Worm (Caenorhabditis elegans) whole organism, L2 larva: ENCODE data around the gene ZK632.12.
A peak's percentile ranks its signal among the peaks of the same experiment; 100 is the strongest.

Experiments
- C34F6.9 ChIP-seq: fragments of 150-350 bp; optimal IDR thresholded peaks from 2 replicates; lab custom pipeline; 2014; ENCODE audit warnings: missing biosample characterization, missing genetic modification characterization
- F13H6.1 ChIP-seq: sonication (generic microtip); optimal IDR thresholded peaks from 2 replicates; lab custom pipeline; 2016; ENCODE audit warnings: missing genetic modification characterization, missing compliant biosample characterization
- R02D3.7 ChIP-seq: fragments of 150-350 bp; optimal IDR thresholded peaks from 2 replicates; lab custom pipeline; 2014; ENCODE audit warnings: missing biosample characterization, missing genetic modification characterization
- aly-2 ChIP-seq: fragments of 150-350 bp; optimal IDR thresholded peaks from 2 replicates; lab custom pipeline; 2014; ENCODE audit warnings: missing biosample characterization, missing genetic modification characterization
- ama-1 ChIP-seq: fragments of 150-350 bp; optimal IDR thresholded peaks from 2 replicates; lab custom pipeline; 2018; ENCODE audit warnings: inconsistent platforms
- blmp-1 ChIP-seq: sonication (generic microtip); optimal IDR thresholded peaks from 2 replicates; lab custom pipeline; 2017; ENCODE audit warnings: missing genetic modification characterization, mild to moderate bottlenecking, missing compliant biosample characterization, antibody characterized with exemption, moderate library complexity; ENCODE audit not compliant: insufficient read depth
- ceh-82 ChIP-seq: fragments of 150-350 bp; optimal IDR thresholded peaks from 2 replicates; lab custom pipeline; 2014; ENCODE audit warnings: missing biosample characterization, missing genetic modification characterization
- crh-2 ChIP-seq: sonication (generic microtip); optimal IDR thresholded peaks from 2 replicates; lab custom pipeline; 2017; ENCODE audit warnings: missing biosample characterization, missing genetic modification characterization
- dmd-4 ChIP-seq: sonication (generic microtip); optimal IDR thresholded peaks from 2 replicates; lab custom pipeline; 2017; ENCODE audit warnings: missing biosample characterization, missing genetic modification characterization
- egl-27 ChIP-seq: sonication (generic microtip); optimal IDR thresholded peaks from 3 replicates; lab custom pipeline; 2017; ENCODE audit warnings: missing biosample characterization, missing genetic modification reagents, missing genetic modification characterization
- elt-3 ChIP-seq: sonication (generic microtip); optimal IDR thresholded peaks from 2 replicates; lab custom pipeline; 2017; ENCODE audit warnings: missing biosample characterization, missing genetic modification characterization
- fos-1 ChIP-seq: fragments of 150-350 bp; optimal IDR thresholded peaks from 2 replicates; lab custom pipeline; 2014; ENCODE audit warnings: missing biosample characterization, missing genetic modification characterization
- gmeb-1 ChIP-seq: fragments of 150-350 bp; optimal IDR thresholded peaks from 2 replicates; lab custom pipeline; 2014; ENCODE audit warnings: missing biosample characterization, missing genetic modification characterization
- lin-11 ChIP-seq: fragments of 150-350 bp; sonication (generic microtip); optimal IDR thresholded peaks from 2 replicates; lab custom pipeline; 2014; ENCODE audit warnings: missing biosample characterization, missing genetic modification characterization, inconsistent platforms, mixed read lengths
- lin-13 ChIP-seq: fragments of 150-350 bp; optimal IDR thresholded peaks from 2 replicates; lab custom pipeline; 2014; ENCODE audit warnings: missing biosample characterization, missing genetic modification reagents, missing genetic modification characterization
- lin-39 ChIP-seq: fragments of 150-350 bp; optimal IDR thresholded peaks from 2 replicates; lab custom pipeline; 2014; ENCODE audit warnings: missing biosample characterization, missing genetic modification reagents, missing genetic modification characterization
- lsy-2 ChIP-seq, 2 experiments: fragments of 150-350 bp in 1 of 2; sonication (generic microtip) in 1 of 2; optimal IDR thresholded peaks; 2 replicates each; lab custom pipeline; 2014 to 2017; ENCODE audit warnings: missing biosample characterization in 2 of 2, missing genetic modification characterization in 2 of 2
- mab-5 ChIP-seq: fragments of 150-350 bp; optimal IDR thresholded peaks from 2 replicates; lab custom pipeline; 2014; ENCODE audit warnings: missing biosample characterization, missing genetic modification characterization
- mdl-1 ChIP-seq, 2 experiments: fragments of 150-350 bp in 1 of 2; sonication (generic microtip) in 1 of 2; optimal IDR thresholded peaks; 2 replicates each; lab custom pipeline; 2017; ENCODE audit warnings: missing biosample characterization in 2 of 2, missing genetic modification characterization in 2 of 2
- nhr-10 ChIP-seq: sonication (generic microtip); optimal IDR thresholded peaks from 2 replicates; lab custom pipeline; 2017; ENCODE audit warnings: missing biosample characterization, missing genetic modification characterization
- nhr-11 ChIP-seq: fragments of 150-350 bp; optimal IDR thresholded peaks from 2 replicates; lab custom pipeline; 2014; ENCODE audit warnings: missing biosample characterization, missing genetic modification characterization
- nhr-12 ChIP-seq: fragments of 150-350 bp; optimal IDR thresholded peaks from 2 replicates; lab custom pipeline; 2014; ENCODE audit warnings: missing biosample characterization, missing genetic modification characterization
- nhr-129 ChIP-seq: fragments of 150-350 bp; optimal IDR thresholded peaks from 2 replicates; lab custom pipeline; 2014; ENCODE audit warnings: missing biosample characterization, missing genetic modification characterization
- nhr-21 ChIP-seq: fragments of 150-350 bp; optimal IDR thresholded peaks from 2 replicates; lab custom pipeline; 2014; ENCODE audit warnings: missing biosample characterization, missing genetic modification characterization
- nhr-23 ChIP-seq: fragments of 150-350 bp; optimal IDR thresholded peaks from 2 replicates; lab custom pipeline; 2014; ENCODE audit warnings: missing biosample characterization, missing genetic modification reagents, missing genetic modification characterization
- nhr-25 ChIP-seq: fragments of 150-350 bp; sonication (generic microtip); optimal IDR thresholded peaks from 3 replicates; lab custom pipeline; 2014; ENCODE audit warnings: missing biosample characterization, missing genetic modification characterization
- nhr-6 ChIP-seq: fragments of 150-350 bp; optimal IDR thresholded peaks from 2 replicates; lab custom pipeline; 2014; ENCODE audit warnings: missing biosample characterization, missing genetic modification characterization
- sem-4 ChIP-seq: fragments of 150-350 bp; optimal IDR thresholded peaks from 2 replicates; lab custom pipeline; 2014; ENCODE audit warnings: missing biosample characterization, missing genetic modification reagents, missing genetic modification characterization
- skn-1 ChIP-seq: sonication (generic microtip); optimal IDR thresholded peaks from 2 replicates; lab custom pipeline; 2017; ENCODE audit warnings: missing biosample characterization, missing genetic modification characterization
- sma-3 ChIP-seq: sonication (generic microtip); optimal IDR thresholded peaks from 2 replicates; lab custom pipeline; 2016; ENCODE audit warnings: missing genetic modification reagents, missing genetic modification characterization, missing compliant biosample characterization
- sma-9 ChIP-seq, 2 experiments: fragments of 150-350 bp in 1 of 2; sonication (generic microtip) in 1 of 2; optimal IDR thresholded peaks; 2 replicates each; lab custom pipeline; 2014 to 2016; ENCODE audit warnings: missing genetic modification characterization in 2 of 2, mild to moderate bottlenecking in 1 of 2, missing biosample characterization in 1 of 2, missing compliant biosample characterization in 1 of 2, missing genetic modification reagents in 1 of 2, moderate library complexity in 1 of 2
- snpc-4 ChIP-seq: fragments of 150-350 bp; optimal IDR thresholded peaks from 2 replicates; lab custom pipeline; 2014; ENCODE audit warnings: missing biosample characterization, missing genetic modification characterization
- unc-55 ChIP-seq: fragments of 150-350 bp; sonication (generic microtip); optimal IDR thresholded peaks from 3 replicates; lab custom pipeline; 2014; ENCODE audit warnings: missing biosample characterization, missing genetic modification reagents, missing genetic modification characterization
- zag-1 ChIP-seq: fragments of 150-350 bp; optimal IDR thresholded peaks from 2 replicates; lab custom pipeline; 2014; ENCODE audit warnings: missing biosample characterization, missing genetic modification characterization
- ztf-1 ChIP-seq: fragments of 200-800 bp; sonication (Bioruptor generic); conservative IDR thresholded peaks from 2 replicates; pipeline ENCODE4 v1.3.6; 2022; ENCODE audit warnings: missing genetic modification characterization, missing compliant biosample characterization
- ztf-11 ChIP-seq: sonication (generic microtip); optimal IDR thresholded peaks from 2 replicates; lab custom pipeline; 2017; ENCODE audit warnings: missing biosample characterization, missing genetic modification characterization
- ztf-4 ChIP-seq: fragments of 150-350 bp; optimal IDR thresholded peaks from 2 replicates; lab custom pipeline; 2014; ENCODE audit warnings: missing biosample characterization, missing genetic modification characterization

Gene ZK632.12

DNA sequence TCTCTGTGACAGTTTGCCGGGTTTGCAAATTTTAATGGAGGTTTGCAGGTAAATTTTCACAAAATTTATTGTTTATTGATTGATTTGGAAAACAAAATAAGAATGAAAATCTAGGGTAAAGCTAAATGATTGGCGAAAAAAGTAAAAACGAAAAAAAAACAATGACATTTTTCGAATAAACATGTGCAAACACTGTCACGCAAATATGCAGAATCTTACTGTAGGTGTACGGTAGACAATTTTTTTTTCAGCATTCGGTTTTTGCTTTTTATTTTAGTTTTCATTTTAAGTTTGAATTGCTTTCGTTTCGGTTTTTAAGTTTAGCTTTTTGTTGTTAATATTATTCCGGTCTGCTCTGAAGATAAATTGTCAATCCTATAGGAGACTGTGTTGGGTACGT is 12.7 kb upstream of the ZK632.12 start:
- peak in 1 of 2 experiments; percentile 70 for TF ChIP-seq lsy-2 (tag; optimal IDR thresholded peaks at IDR 0.05; lab: Kevin White, UChicago)
- TF ChIP-seq nhr-11 (tag; lab: Kevin White, UChicago) = no peak

DNA sequence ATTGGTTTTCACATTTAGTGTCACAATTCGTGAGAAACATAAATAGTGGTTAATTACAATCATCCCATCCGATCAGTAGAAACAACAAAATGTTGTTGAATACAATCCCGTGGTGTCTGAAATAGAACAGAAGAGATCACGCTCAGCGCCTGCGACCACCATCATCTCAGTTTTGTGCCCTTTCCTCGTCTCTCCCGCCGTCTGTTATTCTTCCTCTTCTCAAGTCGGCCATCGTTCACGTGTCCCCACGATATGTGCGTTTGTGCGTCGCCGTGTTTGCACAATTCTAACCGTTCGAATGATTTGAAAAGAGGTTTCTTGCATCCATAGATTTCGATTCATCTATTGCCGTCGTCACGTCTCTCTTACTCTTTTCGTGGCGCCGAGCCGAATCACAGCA is 11.8 kb upstream of the ZK632.12 start, which contains the start of gene panl-3:
TSS of gene panl-3 (plus strand) at position 294 of the 400 bp plus-strand sequence.
- TF ChIP-seq ama-1 (lab: Kevin White, UChicago) (no peak), nhr-129 (tag; lab: Kevin White, UChicago) (peak; percentile 91), crh-2 (tag; lab: Kevin White, UChicago) (peak; percentile 53), nhr-21 (tag; lab: Kevin White, UChicago) (peak; percentile 48), dmd-4 (tag; lab: Kevin White, UChicago) (no peak), ceh-82 (no peak), gmeb-1 (peak; percentile 65), fos-1 (peak; percentile 12), C34F6.9 (tag; lab: Kevin White, UChicago) (peak; percentile 82), nhr-6 (tag; lab: Kevin White, UChicago) (no peak), ztf-4 (tag; lab: Kevin White, UChicago) (peak; percentile 0), nhr-12 (tag; lab: Kevin White, UChicago) (no peak), unc-55 (GFP tag; lab: Kevin White, UChicago) (peak; percentile 56), ztf-1 (no peak), F13H6.1 (tag; lab: Kevin White, UChicago) (peak; percentile 55), skn-1 (tag; lab: Kevin White, UChicago) (no peak), elt-3 (tag; lab: Kevin White, UChicago) (no peak), mab-5 (tag; lab: Kevin White, UChicago) (no peak), sma-3 (GFP tag; lab: Kevin White, UChicago) (peak; percentile 72), sem-4 (tag; lab: Kevin White, UChicago) (peak; percentile 71), lin-13 (GFP tag; lab: Kevin White, UChicago) (peak; percentile 51), nhr-25 (tag; lab: Kevin White, UChicago) (peak; percentile 67), mdl-1 (tag; optimal IDR thresholded peaks at IDR 0.05; lab: Kevin White, UChicago) (peak in 1 of 2 experiments; percentile 79), sma-9 (GFP tag; optimal IDR thresholded peaks at IDR 0.05; lab: Kevin White, UChicago) (peak; percentile 42), sma-9 (tag; optimal IDR thresholded peaks at IDR 0.05; lab: Kevin White, UChicago) (no peak), blmp-1 (tag; lab: Kevin White, UChicago) (peak; percentile 4), lsy-2 (tag; optimal IDR thresholded peaks at IDR 0.05; lab: Kevin White, UChicago) (peak; percentile 42 to 75), egl-27 (tag; lab: Kevin White, UChicago) (no peak), lin-11 (tag; lab: Kevin White, UChicago) (peak; percentile 41)

DNA sequence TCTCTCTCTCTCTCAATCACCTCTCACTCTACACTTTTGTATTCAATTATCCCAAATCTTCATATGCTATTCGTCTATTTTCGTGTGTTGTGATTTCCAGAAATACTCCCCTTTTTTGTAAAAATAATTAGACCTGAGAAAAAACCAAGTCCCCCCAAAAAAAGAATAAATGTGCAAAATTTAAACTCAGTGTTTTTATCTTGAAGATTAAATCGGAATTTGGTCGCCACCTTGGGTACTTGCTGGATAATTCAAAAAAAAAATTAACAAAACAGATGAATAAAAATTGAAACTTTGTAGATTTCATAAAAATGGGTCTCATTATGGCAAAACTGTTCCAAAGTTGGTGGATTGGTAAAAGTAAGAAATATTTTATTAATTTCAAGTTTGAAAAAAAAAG is 7.7 kb upstream of the ZK632.12 start, which contains the start of gene arl-5:
TSS of gene arl-5 (plus strand) at position 301 of the 400 bp plus-strand sequence.
- TF ChIP-seq ama-1 (lab: Kevin White, UChicago) = no peak
- TF ChIP-seq egl-27 (tag; lab: Kevin White, UChicago) = no peak
- no peak for TF ChIP-seq nhr-23
- TF ChIP-seq lin-39 (tag; lab: Kevin White, UChicago) = no peak
- TF ChIP-seq snpc-4 = no peak
- TF ChIP-seq lin-11 (tag; lab: Kevin White, UChicago) = no peak
- TF ChIP-seq ceh-82 = no peak
- TF ChIP-seq F13H6.1 (tag; lab: Kevin White, UChicago) = no peak
- no peak for TF ChIP-seq zag-1 (tag; lab: Kevin White, UChicago)
- TF ChIP-seq aly-2 (tag; lab: Kevin White, UChicago) = no peak
- TF ChIP-seq gmeb-1 = no peak
- TF ChIP-seq ztf-11 (tag; lab: Kevin White, UChicago) = no peak
- TF ChIP-seq sma-3 (GFP tag; lab: Kevin White, UChicago) = no peak
- no peak for TF ChIP-seq R02D3.7
- no peak for TF ChIP-seq mab-5 (tag; lab: Kevin White, UChicago)
- TF ChIP-seq skn-1 (tag; lab: Kevin White, UChicago) = no peak
- TF ChIP-seq nhr-12 (tag; lab: Kevin White, UChicago) = no peak
- TF ChIP-seq nhr-10 (tag; lab: Kevin White, UChicago) = no peak
- TF ChIP-seq dmd-4 (tag; lab: Kevin White, UChicago) = no peak
- TF ChIP-seq, all 48 proteins: peak for 0
